Worm (Caenorhabditis elegans): ENCODE data around the gene F32G8.2.

- no peak for TF ChIP-seq che-1 (tag; optimal IDR thresholded peaks at IDR 0.05)
- TF ChIP-seq ama-1 (optimal IDR thresholded peaks at IDR 0.05): no peak
- TF ChIP-seq pag-3 (tag; optimal IDR thresholded peaks at IDR 0.05; ENCODE audit: borderline replicate concordance): no peak
- TF ChIP-seq dmd-4 (tag; optimal IDR thresholded peaks at IDR 0.05; ENCODE audit: borderline replicate concordance): no peak
- no peak for TF ChIP-seq sox-2 (GFP tag; IDR thresholded peaks at IDR 0.05)
- TF ChIP-seq unc-86 (tag; optimal IDR thresholded peaks at IDR 0.05): no peak
- no peak for TF ChIP-seq unc-3 (GFP tag; conservative IDR thresholded peaks at IDR 0.05)
- no peak for TF ChIP-seq unc-3 (tag; optimal IDR thresholded peaks at IDR 0.05)
- no peak for TF ChIP-seq ceh-2 (tag; optimal IDR thresholded peaks at IDR 0.05)
- TF ChIP-seq K02D7.2 (tag; optimal IDR thresholded peaks at IDR 0.05): no peak
- no peak for TF ChIP-seq hlh-30 (tag; optimal IDR thresholded peaks at IDR 0.05; ENCODE audit: insufficient read depth)
- TF ChIP-seq npax-4 (tag; optimal IDR thresholded peaks at IDR 0.05): no peak
- TF ChIP-seq pros-1 (tag; optimal IDR thresholded peaks at IDR 0.05): no peak
- no peak for TF ChIP-seq Y22D7AL.16 (tag; optimal IDR thresholded peaks at IDR 0.05)
Observed at ce11 chrV:10514271-10514670, 35.5 kb upstream of the F32G8.2 start, which contains the start of gene dmsr-8.

Data from whole organism, late embryonic.